Fruit fly (Drosophila melanogaster) whole organism, embryonic: ENCODE measurements around the gene CG14395.

Experiments used
- Antp ChIP-seq: fragments of 200-800 bp; sonication (Bioruptor generic); optimal IDR thresholded peaks from 3 replicates; lab custom pipeline; 2016; ENCODE audit warnings: missing biosample characterization, missing genetic modification characterization
- Asciz ChIP-seq: fragments of 200-800 bp; sonication (Bioruptor generic); optimal IDR thresholded peaks from 2 replicates; lab custom pipeline; 2017; ENCODE audit warnings: missing biosample characterization, mild to moderate bottlenecking, missing genetic modification characterization, missing genetic modification reagents
- B-H2 ChIP-seq: fragments of 200-800 bp; sonication (Bioruptor generic); optimal IDR thresholded peaks from 2 replicates; lab custom pipeline; 2018; ENCODE audit warnings: missing biosample characterization, mild to moderate bottlenecking, missing genetic modification characterization
- Bteb2 ChIP-seq: fragments of 200-800 bp; sonication (Bioruptor generic); optimal IDR thresholded peaks from 2 replicates; lab custom pipeline; 2016; ENCODE audit warnings: missing biosample characterization, missing genetic modification characterization
- CG10565 ChIP-seq: fragments of 200-800 bp; sonication (Bioruptor generic); optimal IDR thresholded peaks from 3 replicates; lab custom pipeline; 2016; ENCODE audit warnings: missing biosample characterization, mild to moderate bottlenecking, missing genetic modification characterization
- CG12155 ChIP-seq: fragments of 200-800 bp; sonication (Bioruptor generic); optimal IDR thresholded peaks from 3 replicates; lab custom pipeline; 2016; ENCODE audit warnings: missing biosample characterization, missing genetic modification characterization
- CG15011 ChIP-seq: fragments of 200-800 bp; sonication (Bioruptor generic); optimal IDR thresholded peaks from 3 replicates; lab custom pipeline; 2018; ENCODE audit warnings: missing biosample characterization, mild to moderate bottlenecking, missing genetic modification characterization
- CG15269 ChIP-seq: fragments of 200-800 bp; sonication (Bioruptor generic); optimal IDR thresholded peaks from 2 replicates; lab custom pipeline; 2018; ENCODE audit warnings: missing biosample characterization, mild to moderate bottlenecking, missing genetic modification characterization, moderate library complexity
- CG17359 ChIP-seq: fragments of 200-800 bp; sonication (Bioruptor generic); optimal IDR thresholded peaks from 3 replicates; lab custom pipeline; 2018; ENCODE audit warnings: missing biosample characterization, mild to moderate bottlenecking, missing genetic modification characterization, moderate library complexity
- CG18476 ChIP-seq: fragments of 200-800 bp; sonication (Bioruptor generic); optimal IDR thresholded peaks from 2 replicates; lab custom pipeline; 2016; ENCODE audit warnings: missing biosample characterization, mild to moderate bottlenecking, missing genetic modification characterization
- CG18619 ChIP-seq: fragments of 200-800 bp; sonication (Bioruptor generic); optimal IDR thresholded peaks from 3 replicates; lab custom pipeline; 2017; ENCODE audit warnings: missing biosample characterization, mild to moderate bottlenecking, missing genetic modification characterization
- CG18764 ChIP-seq: fragments of 200-800 bp; sonication (Bioruptor generic); optimal IDR thresholded peaks from 3 replicates; lab custom pipeline; 2016; ENCODE audit warnings: missing biosample characterization, missing genetic modification characterization
- CG2120 ChIP-seq: fragments of 200-800 bp; sonication (Bioruptor generic); optimal IDR thresholded peaks from 3 replicates; lab custom pipeline; 2016; ENCODE audit warnings: missing biosample characterization, missing genetic modification characterization
- CG2129 ChIP-seq: fragments of 200-800 bp; sonication (Bioruptor generic); IDR thresholded peaks from 2 replicates; pipeline ENCODE4 v1.3.6; 2022; ENCODE audit warnings: missing biosample characterization, missing genetic modification characterization; ENCODE audit not compliant: partially characterized antibody
- CG30403 ChIP-seq: fragments of 200-800 bp; sonication (Bioruptor generic); optimal IDR thresholded peaks from 3 replicates; lab custom pipeline; 2016; ENCODE audit warnings: missing biosample characterization, missing genetic modification characterization
- CG30431 ChIP-seq: fragments of 200-800 bp; sonication (Bioruptor generic); optimal IDR thresholded peaks from 2 replicates; lab custom pipeline; 2017; ENCODE audit warnings: missing biosample characterization, missing genetic modification characterization
- CG31388 ChIP-seq: fragments of 200-800 bp; sonication (Bioruptor generic); optimal IDR thresholded peaks from 2 replicates; lab custom pipeline; 2016; ENCODE audit warnings: missing biosample characterization, missing genetic modification characterization
- CG33557 ChIP-seq: fragments of 200-800 bp; sonication (Bioruptor generic); optimal IDR thresholded peaks from 2 replicates; lab custom pipeline; 2019; ENCODE audit warnings: missing biosample characterization, mild to moderate bottlenecking, missing genetic modification characterization, moderate library complexity
- CG3838 ChIP-seq: fragments of 200-800 bp; sonication (Bioruptor generic); optimal IDR thresholded peaks from 3 replicates; lab custom pipeline; 2016; ENCODE audit warnings: missing biosample characterization, missing genetic modification characterization
- CG6175 ChIP-seq: fragments of 200-800 bp; sonication (Bioruptor generic); IDR thresholded peaks from 3 replicates; pipeline ENCODE4 v1.3.6; 2022; ENCODE audit warnings: missing biosample characterization, missing genetic modification characterization
- CG6272 ChIP-seq: fragments of 200-800 bp; sonication (Bioruptor generic); IDR thresholded peaks from 2 replicates; pipeline ENCODE4 v1.3.6; 2022; ENCODE audit warnings: missing biosample characterization, missing genetic modification characterization
- CG9437 ChIP-seq: fragments of 200-800 bp; sonication (Bioruptor generic); optimal IDR thresholded peaks from 2 replicates; lab custom pipeline; 2018; ENCODE audit warnings: missing biosample characterization, mild to moderate bottlenecking, missing genetic modification characterization
- CG9797 ChIP-seq: fragments of 200-800 bp; sonication (Bioruptor generic); optimal IDR thresholded peaks from 3 replicates; lab custom pipeline; 2018; ENCODE audit warnings: missing biosample characterization, mild to moderate bottlenecking, missing genetic modification characterization
- D ChIP-seq, 2 experiments: fragments of 200-800 bp in 1 of 2; fragments of >200 bp in 1 of 2; sonication (Bioruptor generic) in 1 of 2; optimal IDR thresholded peaks; 2 replicates in 1 of 2; 3 replicates in 1 of 2; lab custom pipeline; 2017; ENCODE audit warnings: mild to moderate bottlenecking in 1 of 2, missing biosample characterization in 1 of 2, missing genetic modification characterization in 1 of 2, missing genetic modification reagents in 1 of 2
- D19A ChIP-seq: fragments of 200-800 bp; optimal IDR thresholded peaks from 3 replicates; lab custom pipeline; 2019; ENCODE audit warnings: missing biosample characterization, mild to moderate bottlenecking, missing genetic modification characterization, moderate library complexity
- Dfd ChIP-seq, 2 experiments: fragments of >200 bp; optimal IDR thresholded peaks; 2 replicates each; lab custom pipeline; 2017; ENCODE audit warnings: missing biosample characterization in 2 of 2, missing genetic modification characterization in 2 of 2
- Dip3 ChIP-seq: fragments of 200-800 bp; sonication (Bioruptor generic); optimal IDR thresholded peaks from 3 replicates; lab custom pipeline; 2016; ENCODE audit warnings: missing biosample characterization, missing genetic modification characterization
- Hand ChIP-seq: fragments of 200-800 bp; sonication (Bioruptor generic); optimal IDR thresholded peaks from 2 replicates; lab custom pipeline; 2017; ENCODE audit warnings: mild to moderate bottlenecking, missing biosample characterization, missing genetic modification reagents, missing genetic modification characterization
- Hr39 ChIP-seq: fragments of >200 bp; optimal IDR thresholded peaks from 2 replicates; lab custom pipeline; 2017
- Jarid2 ChIP-seq: fragments of 200-800 bp; sonication (Bioruptor generic); optimal IDR thresholded peaks from 3 replicates; lab custom pipeline; 2017; ENCODE audit warnings: mild to moderate bottlenecking, missing biosample characterization, missing genetic modification reagents, missing genetic modification characterization
- Mad ChIP-seq: fragments of 200-800 bp; sonication (Bioruptor generic); optimal IDR thresholded peaks from 2 replicates; lab custom pipeline; 2016; ENCODE audit warnings: missing biosample characterization, missing genetic modification characterization
- Sox100B ChIP-seq: fragments of 200-800 bp; sonication (Bioruptor generic); optimal IDR thresholded peaks from 3 replicates; lab custom pipeline; 2018; ENCODE audit warnings: missing biosample characterization, mild to moderate bottlenecking, missing genetic modification characterization
- cato ChIP-seq: fragments of 200-800 bp; sonication (Bioruptor generic); optimal IDR thresholded peaks from 2 replicates; lab custom pipeline; 2016; ENCODE audit warnings: missing biosample characterization, missing genetic modification characterization, borderline replicate concordance
- crol ChIP-seq: fragments of 200-800 bp; sonication (Bioruptor generic); IDR thresholded peaks from 2 replicates; pipeline ENCODE4 v1.3.6; 2022; ENCODE audit warnings: missing biosample characterization, missing genetic modification characterization
- cwo ChIP-seq: fragments of 200-800 bp; sonication (Bioruptor generic); optimal IDR thresholded peaks from 3 replicates; lab custom pipeline; 2017; ENCODE audit warnings: missing biosample characterization, missing genetic modification characterization, mild to moderate bottlenecking, moderate library complexity, missing genetic modification reagents
- da ChIP-seq: fragments of 200-800 bp; sonication (Bioruptor generic); optimal IDR thresholded peaks from 2 replicates; lab custom pipeline; 2016; ENCODE audit warnings: missing biosample characterization, missing genetic modification characterization
- dm ChIP-seq: fragments of 200-800 bp; sonication (Bioruptor generic); optimal IDR thresholded peaks from 3 replicates; lab custom pipeline; 2016; ENCODE audit warnings: missing biosample characterization, missing genetic modification characterization
- dmrt99B ChIP-seq: fragments of 200-800 bp; sonication (Bioruptor generic); optimal IDR thresholded peaks from 2 replicates; lab custom pipeline; 2018; ENCODE audit warnings: missing biosample characterization, mild to moderate bottlenecking, missing genetic modification characterization, moderate library complexity
- esg ChIP-seq: fragments of 200-800 bp; sonication (Bioruptor generic); conservative IDR thresholded peaks from 2 replicates; pipeline ENCODE4 v1.3.6; 2022; ENCODE audit warnings: missing biosample characterization, missing genetic modification characterization
- fru ChIP-seq: fragments of >200 bp; optimal IDR thresholded peaks from 2 replicates; lab custom pipeline; 2017
- gro ChIP-seq: fragments of 200-800 bp; sonication (Bioruptor generic); optimal IDR thresholded peaks from 2 replicates; lab custom pipeline; 2016; ENCODE audit warnings: missing biosample characterization, missing genetic modification characterization
- ind ChIP-seq: fragments of 200-800 bp; sonication (Bioruptor generic); optimal IDR thresholded peaks from 3 replicates; lab custom pipeline; 2016; ENCODE audit warnings: missing biosample characterization, missing genetic modification characterization
- maf-S ChIP-seq: fragments of 200-800 bp; sonication (Bioruptor generic); optimal IDR thresholded peaks from 2 replicates; lab custom pipeline; 2016; ENCODE audit warnings: missing biosample characterization, missing genetic modification characterization
- mirr ChIP-seq: fragments of 200-800 bp; sonication (Bioruptor generic); optimal IDR thresholded peaks from 3 replicates; lab custom pipeline; 2018; ENCODE audit warnings: missing biosample characterization, mild to moderate bottlenecking, missing genetic modification characterization
- nau ChIP-seq: fragments of 200-800 bp; sonication (Bioruptor generic); optimal IDR thresholded peaks from 3 replicates; lab custom pipeline; 2017; ENCODE audit warnings: missing biosample characterization, mild to moderate bottlenecking, missing genetic modification characterization, missing genetic modification reagents
- onecut ChIP-seq: fragments of 200-800 bp; sonication (Bioruptor generic); IDR thresholded peaks from 2 replicates; pipeline ENCODE4 v1.3.6; 2022; ENCODE audit warnings: missing biosample characterization, missing genetic modification characterization
- pita ChIP-seq: fragments of 200-800 bp; sonication (Bioruptor generic); optimal IDR thresholded peaks from 2 replicates; lab custom pipeline; 2017; ENCODE audit warnings: missing biosample characterization, mild to moderate bottlenecking, missing genetic modification characterization
- salm ChIP-seq: fragments of 200-800 bp; sonication (Bioruptor generic); optimal IDR thresholded peaks from 2 replicates; lab custom pipeline; 2018; ENCODE audit warnings: missing biosample characterization, mild to moderate bottlenecking, missing genetic modification characterization
- slp2 ChIP-seq: fragments of 200-800 bp; sonication (Bioruptor generic); optimal IDR thresholded peaks from 2 replicates; lab custom pipeline; 2016; ENCODE audit warnings: missing biosample characterization, missing genetic modification characterization
- sna ChIP-seq: fragments of 200-800 bp; sonication (Bioruptor generic); IDR thresholded peaks from 2 replicates; pipeline ENCODE4 v1.3.6; 2022; ENCODE audit warnings: missing biosample characterization, missing genetic modification characterization; ENCODE audit not compliant: partially characterized antibody
- zen2 ChIP-seq: fragments of 200-800 bp; sonication (Bioruptor generic); IDR thresholded peaks from 3 replicates; pipeline ENCODE4 v1.3.6; 2022; ENCODE audit warnings: missing biosample characterization, missing genetic modification characterization; ENCODE audit not compliant: partially characterized antibody

CG14395 gene

dm6 chr3R:12627691-12628148 is 34.9 kb upstream of the CG14395 start, which contains the start of the genes Vha55 and Snx3 (continued):
- TF ChIP-seq dmrt99B (tag; lab: Kevin White, UChicago) (no peak), CG6175 (no peak), CG12155 (GFP tag; lab: Kevin White, UChicago) (peak; percentile 88), Dfd (GFP tag; optimal IDR thresholded peaks at IDR 0.05; lab: Kevin White, UChicago) (no peak), Sox100B (GFP tag; lab: Kevin White, UChicago) (no peak), crol (GFP tag; lab: Robert Waterston, UW) (no peak), CG30431 (GFP tag; lab: Kevin White, UChicago) (no peak), CG18764 (GFP tag; lab: Kevin White, UChicago) (peak; percentile 76), Hr39 (lab: Kevin White, UChicago) (peak; percentile 74), nau (GFP tag; lab: Kevin White, UChicago) (no peak), Hand (GFP tag; lab: Kevin White, UChicago) (peak; percentile 32), CG30403 (GFP tag; lab: Kevin White, UChicago) (peak; percentile 80), onecut (peak; percentile 37), CG10565 (GFP tag; lab: Kevin White, UChicago) (no peak), salm (tag; lab: Kevin White, UChicago) (no peak), slp2 (GFP tag; lab: Kevin White, UChicago) (peak; percentile 27), maf-S (GFP tag; lab: Kevin White, UChicago) (peak; percentile 70), CG2129 (no peak), CG33557 (peak; percentile 37), CG3838 (GFP tag; lab: Kevin White, UChicago) (peak; percentile 1), CG31388 (GFP tag; lab: Kevin White, UChicago) (peak; percentile 12), cato (GFP tag; lab: Kevin White, UChicago) (peak; percentile 60), CG6272 (GFP tag; lab: Robert Waterston, UW) (no peak; the same call in 1 of the 2 replicates), Mad (GFP tag; lab: Kevin White, UChicago) (peak; percentile 71), CG9437 (no peak), Dip3 (GFP tag; lab: Kevin White, UChicago) (peak; percentile 82), CG18476 (GFP tag; lab: Kevin White, UChicago) (peak; percentile 8), CG17359 (peak; percentile 50), fru (lab: Kevin White, UChicago) (no peak), pita (peak; percentile 98), da (GFP tag; lab: Kevin White, UChicago) (peak; percentile 39), Jarid2 (GFP tag; lab: Kevin White, UChicago) (peak; percentile 56), cwo (GFP tag; lab: Kevin White, UChicago) (peak; percentile 96), CG9797 (GFP tag; lab: Kevin White, UChicago) (peak; percentile 95), CG15011 (GFP tag; lab: Kevin White, UChicago) (no peak), Asciz (GFP tag; lab: Kevin White, UChicago) (no peak), esg (GFP tag; lab: Robert Waterston, UW) (no peak), Bteb2 (GFP tag; lab: Kevin White, UChicago) (peak; percentile 85), B-H2 (GFP tag; lab: Kevin White, UChicago) (peak; percentile 88), gro (GFP tag; lab: Kevin White, UChicago) (peak; percentile 93), zen2 (GFP tag; lab: Robert Waterston, UW) (no peak), dm (GFP tag; lab: Kevin White, UChicago) (peak; percentile 97), sna (GFP tag; lab: Robert Waterston, UW) (no peak), CG18619 (GFP tag; lab: Kevin White, UChicago) (peak; percentile 45), Antp (GFP tag; lab: Kevin White, UChicago) (peak; percentile 89), mirr (GFP tag; lab: Kevin White, UChicago) (peak; percentile 79), ind (GFP tag; lab: Kevin White, UChicago) (peak; percentile 83), D19A (tag; lab: Kevin White, UChicago) (no peak), CG2120 (GFP tag; lab: Kevin White, UChicago) (peak; percentile 94), CG15269 (tag; lab: Kevin White, UChicago) (no peak), D (optimal IDR thresholded peaks at IDR 0.05; lab: Kevin White, UChicago) (no peak), D (GFP tag; optimal IDR thresholded peaks at IDR 0.05; lab: Kevin White, UChicago) (no peak)
